Fruit fly (Drosophila melanogaster) whole organism, embryonic: ENCODE results near the gene CG4133.
A peak's percentile ranks its signal among the peaks of the same experiment; 100 is the strongest.

ENCODE experiments used
- Antp ChIP-seq: fragments of 200-800 bp; sonication (Bioruptor generic); optimal IDR thresholded peaks from 3 replicates; lab custom pipeline; 2016; ENCODE audit warnings: missing biosample characterization, missing genetic modification characterization
- CG10274 ChIP-seq: fragments of 200-800 bp; sonication (Bioruptor generic); optimal IDR thresholded peaks from 3 replicates; lab custom pipeline; 2017; ENCODE audit warnings: missing biosample characterization, mild to moderate bottlenecking, missing genetic modification characterization
- CG10959 ChIP-seq: fragments of 200-800 bp; sonication (Bioruptor generic); IDR thresholded peaks from 2 replicates; pipeline ENCODE4 v1.3.6; 2022; ENCODE audit warnings: missing biosample characterization, missing genetic modification characterization
- CG10979 ChIP-seq: fragments of 200-800 bp; sonication (Bioruptor generic); optimal IDR thresholded peaks from 2 replicates; lab custom pipeline; 2018; ENCODE audit warnings: missing biosample characterization, mild to moderate bottlenecking, missing genetic modification characterization, moderate library complexity
- CG13624 ChIP-seq: fragments of 200-800 bp; sonication (Bioruptor generic); optimal IDR thresholded peaks from 2 replicates; lab custom pipeline; 2016; ENCODE audit warnings: missing biosample characterization, missing genetic modification characterization
- CG15269 ChIP-seq: fragments of 200-800 bp; sonication (Bioruptor generic); optimal IDR thresholded peaks from 2 replicates; lab custom pipeline; 2018; ENCODE audit warnings: missing biosample characterization, mild to moderate bottlenecking, missing genetic modification characterization, moderate library complexity
- CG15479 ChIP-seq: fragments of 200-800 bp; sonication (Bioruptor generic); optimal IDR thresholded peaks from 3 replicates; lab custom pipeline; 2019; ENCODE audit warnings: missing biosample characterization, mild to moderate bottlenecking, missing genetic modification characterization, moderate library complexity
- CG17361 ChIP-seq: fragments of 200-800 bp; sonication (Bioruptor generic); IDR thresholded peaks from 3 replicates; pipeline ENCODE4 v1.3.6; 2022; ENCODE audit warnings: missing biosample characterization, missing genetic modification characterization
- CG17385 ChIP-seq: fragments of 200-800 bp; sonication (Bioruptor generic); optimal IDR thresholded peaks from 3 replicates; lab custom pipeline; 2018; ENCODE audit warnings: missing biosample characterization, mild to moderate bottlenecking, missing genetic modification characterization
- CG31365 ChIP-seq: fragments of 200-800 bp; sonication (Bioruptor generic); optimal IDR thresholded peaks from 2 replicates; lab custom pipeline; 2018; ENCODE audit warnings: missing biosample characterization, mild to moderate bottlenecking, missing genetic modification characterization
- CG3838 ChIP-seq: fragments of 200-800 bp; sonication (Bioruptor generic); optimal IDR thresholded peaks from 3 replicates; lab custom pipeline; 2016; ENCODE audit warnings: missing biosample characterization, missing genetic modification characterization
- CG5953 ChIP-seq: fragments of 200-800 bp; sonication (Bioruptor generic); IDR thresholded peaks from 2 replicates; pipeline ENCODE4 v1.3.6; 2022; ENCODE audit warnings: missing biosample characterization, missing genetic modification characterization
- CG6254 ChIP-seq: fragments of 200-800 bp; sonication (Bioruptor generic); optimal IDR thresholded peaks from 3 replicates; lab custom pipeline; 2017; ENCODE audit warnings: mild to moderate bottlenecking, missing biosample characterization, missing genetic modification reagents, missing genetic modification characterization
- CG8089 ChIP-seq: fragments of 200-800 bp; sonication (Bioruptor generic); optimal IDR thresholded peaks from 3 replicates; lab custom pipeline; 2016; ENCODE audit warnings: missing biosample characterization, missing genetic modification characterization
- CG8765 ChIP-seq: fragments of 200-800 bp; sonication (Bioruptor generic); IDR thresholded peaks from 2 replicates; pipeline ENCODE4 v1.3.6; 2022; ENCODE audit warnings: missing biosample characterization, missing genetic modification characterization
- CG9437 ChIP-seq: fragments of 200-800 bp; sonication (Bioruptor generic); optimal IDR thresholded peaks from 2 replicates; lab custom pipeline; 2018; ENCODE audit warnings: missing biosample characterization, mild to moderate bottlenecking, missing genetic modification characterization
- CG9797 ChIP-seq: fragments of 200-800 bp; sonication (Bioruptor generic); optimal IDR thresholded peaks from 3 replicates; lab custom pipeline; 2018; ENCODE audit warnings: missing biosample characterization, mild to moderate bottlenecking, missing genetic modification characterization
- Dbx ChIP-seq: fragments of 200-800 bp; sonication (Bioruptor generic); IDR thresholded peaks from 3 replicates; pipeline ENCODE4 v1.3.6; 2022; ENCODE audit warnings: missing biosample characterization, missing genetic modification characterization
- Dek ChIP-seq: fragments of 200-800 bp; sonication (Bioruptor generic); optimal IDR thresholded peaks from 3 replicates; lab custom pipeline; 2019; ENCODE audit warnings: missing biosample characterization, mild to moderate bottlenecking, missing genetic modification characterization, moderate library complexity
- E2f2 ChIP-seq: fragments of 200-800 bp; sonication (Bioruptor generic); IDR thresholded peaks from 2 replicates; pipeline ENCODE4 v1.3.6; 2022; ENCODE audit warnings: missing biosample characterization, missing genetic modification characterization
- Fer1 ChIP-seq: fragments of 200-800 bp; sonication (Bioruptor generic); optimal IDR thresholded peaks from 2 replicates; lab custom pipeline; 2017; ENCODE audit warnings: missing biosample characterization, mild to moderate bottlenecking, missing genetic modification characterization
- Fer3 ChIP-seq: fragments of 200-800 bp; sonication (Bioruptor generic); optimal IDR thresholded peaks from 2 replicates; lab custom pipeline; 2018; ENCODE audit warnings: missing biosample characterization, mild to moderate bottlenecking, missing genetic modification characterization, moderate library complexity
- Gug ChIP-seq: fragments of 200-800 bp; sonication (Bioruptor generic); IDR thresholded peaks from 4 replicates; pipeline ENCODE4 v1.3.6; 2022; ENCODE audit warnings: missing biosample characterization, missing genetic modification characterization
- H15 ChIP-seq: fragments of 200-800 bp; sonication (Bioruptor generic); IDR thresholded peaks from 3 replicates; pipeline ENCODE4 v1.3.6; 2022; ENCODE audit warnings: missing biosample characterization, missing genetic modification characterization
- Spps ChIP-seq: fragments of 200-800 bp; sonication (Bioruptor generic); optimal IDR thresholded peaks from 2 replicates; lab custom pipeline; 2018; ENCODE audit warnings: missing biosample characterization, mild to moderate bottlenecking, missing genetic modification characterization
- Taf1 ChIP-seq: fragments of 200-800 bp; sonication (Bioruptor generic); IDR thresholded peaks from 2 replicates; pipeline ENCODE4 v1.3.6; 2022; ENCODE audit warnings: missing biosample characterization, missing genetic modification characterization
- abd-A ChIP-seq: fragments of 200-800 bp; sonication (Bioruptor generic); optimal IDR thresholded peaks from 3 replicates; lab custom pipeline; 2019; ENCODE audit warnings: missing biosample characterization, mild to moderate bottlenecking, missing genetic modification characterization, moderate library complexity
- ap ChIP-seq: fragments of 200-800 bp; sonication (Bioruptor generic); IDR thresholded peaks from 2 replicates; pipeline ENCODE4 v1.3.6; 2022; ENCODE audit warnings: missing biosample characterization, missing genetic modification characterization
- ara ChIP-seq: fragments of 200-800 bp; sonication (Bioruptor generic); IDR thresholded peaks from 2 replicates; pipeline ENCODE4 v1.3.6; 2022; ENCODE audit warnings: missing biosample characterization, missing genetic modification characterization
- btn ChIP-seq: fragments of 200-800 bp; sonication (Bioruptor generic); optimal IDR thresholded peaks from 2 replicates; lab custom pipeline; 2016; ENCODE audit warnings: missing biosample characterization, missing genetic modification characterization
- chm ChIP-seq: fragments of 200-800 bp; sonication (Bioruptor generic); IDR thresholded peaks from 2 replicates; pipeline ENCODE4 v1.3.6; 2022; ENCODE audit warnings: missing biosample characterization, missing genetic modification characterization
- dmrt99B ChIP-seq: fragments of 200-800 bp; sonication (Bioruptor generic); optimal IDR thresholded peaks from 2 replicates; lab custom pipeline; 2018; ENCODE audit warnings: missing biosample characterization, mild to moderate bottlenecking, missing genetic modification characterization, moderate library complexity
- exex ChIP-seq: fragments of 200-800 bp; sonication (Bioruptor generic); optimal IDR thresholded peaks from 4 replicates; lab custom pipeline; 2018; ENCODE audit warnings: missing biosample characterization, mild to moderate bottlenecking, missing genetic modification characterization, moderate library complexity
- gce ChIP-seq: fragments of 200-800 bp; sonication (Bioruptor generic); IDR thresholded peaks from 3 replicates; pipeline ENCODE4 v1.3.6; 2022; ENCODE audit warnings: missing biosample characterization, missing genetic modification characterization
- her ChIP-seq: fragments of 200-800 bp; sonication (Bioruptor generic); optimal IDR thresholded peaks from 2 replicates; lab custom pipeline; 2016; ENCODE audit warnings: missing biosample characterization, missing genetic modification characterization
- maf-S ChIP-seq: fragments of 200-800 bp; sonication (Bioruptor generic); optimal IDR thresholded peaks from 2 replicates; lab custom pipeline; 2016; ENCODE audit warnings: missing biosample characterization, missing genetic modification characterization
- nerfin-2 ChIP-seq: fragments of 200-800 bp; sonication (Bioruptor generic); IDR thresholded peaks from 2 replicates; pipeline ENCODE4 v1.3.6; 2022; ENCODE audit warnings: missing biosample characterization, missing genetic modification characterization; ENCODE audit not compliant: partially characterized antibody
- nmo ChIP-seq: fragments of 200-800 bp; sonication (Bioruptor generic); optimal IDR thresholded peaks from 2 replicates; lab custom pipeline; 2018; ENCODE audit warnings: missing biosample characterization, mild to moderate bottlenecking, missing genetic modification characterization, moderate library complexity
- p53 ChIP-seq: fragments of 200-800 bp; sonication (Bioruptor generic); optimal IDR thresholded peaks from 2 replicates; lab custom pipeline; 2016; ENCODE audit warnings: missing biosample characterization, missing genetic modification characterization
- pan ChIP-seq, 4 experiments: fragments of >200 bp in 3 of 4; fragments of 200-800 bp in 1 of 4; sonication (Bioruptor generic) in 1 of 4; optimal IDR thresholded peaks in 3 of 4; IDR thresholded peaks in 1 of 4; 2 replicates each; pipeline versions ENCODE4 v1.3.6 to Lab custom; 2017 to 2022; ENCODE audit warnings: missing biosample characterization in 2 of 4, missing genetic modification characterization in 2 of 4, mixed read lengths in 1 of 4
- phol ChIP-seq: fragments of 200-800 bp; sonication (Bioruptor generic); optimal IDR thresholded peaks from 3 replicates; lab custom pipeline; 2018; ENCODE audit warnings: missing biosample characterization, mild to moderate bottlenecking, missing genetic modification characterization, moderate library complexity
- psq ChIP-seq: fragments of 200-800 bp; sonication (Bioruptor generic); optimal IDR thresholded peaks from 2 replicates; lab custom pipeline; 2017; ENCODE audit warnings: missing biosample characterization, missing genetic modification characterization
- pum ChIP-seq: fragments of 200-800 bp; sonication (Bioruptor generic); optimal IDR thresholded peaks from 2 replicates; lab custom pipeline; 2016; ENCODE audit warnings: missing biosample characterization, missing genetic modification characterization
- sc ChIP-seq, 3 experiments: fragments of >200 bp in 2 of 3; fragments of 200-800 bp in 1 of 3; sonication (Bioruptor generic) in 1 of 3; optimal IDR thresholded peaks; 2 replicates in 2 of 3; 3 replicates in 1 of 3; lab custom pipeline; 2017; ENCODE audit warnings: mild to moderate bottlenecking in 1 of 3, missing biosample characterization in 1 of 3, missing genetic modification characterization in 1 of 3, missing genetic modification reagents in 1 of 3
- tin ChIP-seq: fragments of 200-800 bp; sonication (Bioruptor generic); optimal IDR thresholded peaks from 3 replicates; lab custom pipeline; 2016; ENCODE audit warnings: missing biosample characterization, missing genetic modification characterization
- ttk ChIP-seq: fragments of 200-800 bp; sonication (Bioruptor generic); IDR thresholded peaks from 2 replicates; pipeline ENCODE4 v2.1.2; 2022; ENCODE audit warnings: missing biosample characterization, missing genetic modification characterization
- yki ChIP-seq: fragments of >200 bp; optimal IDR thresholded peaks from 3 replicates; lab custom pipeline; 2018
- zfh1 ChIP-seq: fragments of 200-800 bp; sonication (Bioruptor generic); IDR thresholded peaks from 3 replicates; pipeline ENCODE4 v1.3.6; 2022; ENCODE audit warnings: missing biosample characterization, missing genetic modification characterization

CG4133 gene

dm6 chr2L:490150-491095 is 35.1 kb downstream of the CG4133 start (continued):
- TF ChIP-seq CG10979 (tag; lab: Kevin White, UChicago) (peak; percentile 20), psq (peak; percentile 98), CG3838 (GFP tag; lab: Kevin White, UChicago) (peak; percentile 37), zfh1 (GFP tag; lab: Robert Waterston, UW) (peak; percentile 78), ara (GFP tag; lab: Robert Waterston, UW) (peak; percentile 26; the same call in 1 of the 2 replicates), CG6254 (GFP tag; lab: Kevin White, UChicago) (no peak), Fer1 (GFP tag; lab: Kevin White, UChicago) (peak; percentile 59), btn (GFP tag; lab: Kevin White, UChicago) (peak; percentile 46), H15 (GFP tag; lab: Robert Waterston, UW) (peak; percentile 68; the same call in 2 of the 3 replicates), maf-S (peak; percentile 73), p53 (GFP tag; lab: Kevin White, UChicago) (peak; percentile 85), CG8089 (GFP tag; lab: Kevin White, UChicago) (peak; percentile 62), Spps (tag; lab: Kevin White, UChicago) (peak; percentile 18), CG31365 (no peak), chm (GFP tag; lab: Robert Waterston, UW) (peak; percentile 87), sc (optimal IDR thresholded peaks at IDR 0.05; lab: Kevin White, UChicago) (no peak), sc (GFP tag; optimal IDR thresholded peaks at IDR 0.05; lab: Kevin White, UChicago) (peak; percentile 23), CG17361 (peak; percentile 57), Taf1 (GFP tag; lab: Robert Waterston, UW) (no peak), her (GFP tag; lab: Kevin White, UChicago) (peak; percentile 100), CG15269 (tag; lab: Kevin White, UChicago) (peak; percentile 53), Gug (GFP tag; lab: Robert Waterston, UW) (peak; percentile 77; the same call in 3 of the 4 replicates), nerfin-2 (GFP tag; lab: Robert Waterston, UW) (no peak), CG9797 (GFP tag; lab: Kevin White, UChicago) (peak; percentile 25), Antp (GFP tag; lab: Kevin White, UChicago) (peak; percentile 80), CG8765 (GFP tag; lab: Robert Waterston, UW) (peak; percentile 44; the same call in 1 of the 2 replicates), gce (GFP tag; lab: Robert Waterston, UW) (peak; percentile 44; the same call in 2 of the 3 replicates), pum (GFP tag; lab: Kevin White, UChicago) (peak; percentile 83), phol (tag; lab: Kevin White, UChicago) (peak; percentile 56), ttk (GFP tag; lab: Robert Waterston, UW) (peak; percentile 40; the same call in 1 of the 2 replicates), CG15479 (GFP tag; lab: Kevin White, UChicago) (peak; percentile 41), Fer3 (tag; lab: Kevin White, UChicago) (peak; percentile 29), CG9437 (GFP tag; lab: Kevin White, UChicago) (no peak), ap (GFP tag; lab: Robert Waterston, UW) (no peak), CG10274 (no peak), CG13624 (GFP tag; lab: Kevin White, UChicago) (peak; percentile 53), CG17385 (peak; percentile 86), abd-A (peak; percentile 41), pan (optimal IDR thresholded peaks at IDR 0.05; lab: Kevin White, UChicago) (no peak), pan (GFP tag; optimal IDR thresholded peaks at IDR 0.05 in 1 of 2, IDR thresholded peaks at IDR 0.05 in 1 of 2) (peak in 1 of 2 experiments; percentile 68), nmo (GFP tag; lab: Kevin White, UChicago) (peak; percentile 71), CG10959 (GFP tag; lab: Robert Waterston, UW) (peak; percentile 71), Dbx (GFP tag; lab: Robert Waterston, UW) (peak; percentile 93), tin (peak; percentile 81), exex (tag; lab: Kevin White, UChicago) (peak; percentile 78), yki (lab: Kevin White, UChicago) (peak; percentile 97), E2f2 (GFP tag; lab: Robert Waterston, UW) (peak; percentile 100), Dek (peak; percentile 87), dmrt99B (tag; lab: Kevin White, UChicago) (peak; percentile 47), CG5953 (no peak)
